Fruit fly (Drosophila melanogaster) whole organism, embryonic: ENCODE measurements around the gene CG9673.

Experiments used
- Atf-2 ChIP-seq: fragments of 200-800 bp; sonication (Bioruptor generic); optimal IDR thresholded peaks from 2 replicates; lab custom pipeline; 2016; ENCODE audit warnings: missing biosample characterization, missing genetic modification characterization
- CG10147 ChIP-seq: fragments of 200-800 bp; sonication (Bioruptor generic); optimal IDR thresholded peaks from 2 replicates; lab custom pipeline; 2019; ENCODE audit warnings: missing biosample characterization, mild to moderate bottlenecking, missing genetic modification characterization, moderate library complexity
- CG10321 ChIP-seq: fragments of 200-800 bp; sonication (Bioruptor generic); IDR thresholded peaks from 2 replicates; pipeline ENCODE4 v1.3.6; 2022; ENCODE audit warnings: missing biosample characterization, missing genetic modification characterization
- CG10462 ChIP-seq: fragments of 200-800 bp; sonication (Bioruptor generic); optimal IDR thresholded peaks from 2 replicates; lab custom pipeline; 2016; ENCODE audit warnings: missing biosample characterization, missing genetic modification characterization
- CG10543 ChIP-seq: fragments of 200-800 bp; sonication (Bioruptor generic); optimal IDR thresholded peaks from 3 replicates; lab custom pipeline; 2017; ENCODE audit warnings: missing biosample characterization, mild to moderate bottlenecking, missing genetic modification characterization, moderate library complexity
- CG11247 ChIP-seq: fragments of 200-800 bp; sonication (Bioruptor generic); IDR thresholded peaks from 2 replicates; pipeline ENCODE4 v1.3.6; 2022; ENCODE audit warnings: missing biosample characterization, missing genetic modification characterization
- CG11398 ChIP-seq: fragments of 200-800 bp; sonication (Bioruptor generic); optimal IDR thresholded peaks from 2 replicates; lab custom pipeline; 2016; ENCODE audit warnings: missing biosample characterization, missing genetic modification characterization
- CG14667 ChIP-seq: fragments of 200-800 bp; sonication (Bioruptor generic); IDR thresholded peaks from 2 replicates; pipeline ENCODE4 v1.3.6; 2022; ENCODE audit warnings: missing biosample characterization, missing genetic modification characterization
- CG14860 ChIP-seq: fragments of 200-800 bp; sonication (Bioruptor generic); IDR thresholded peaks from 3 replicates; pipeline ENCODE4 v1.3.6; 2022; ENCODE audit warnings: missing biosample characterization, missing genetic modification characterization; ENCODE audit not compliant: partially characterized antibody
- CG15269 ChIP-seq: fragments of 200-800 bp; sonication (Bioruptor generic); optimal IDR thresholded peaks from 2 replicates; lab custom pipeline; 2018; ENCODE audit warnings: missing biosample characterization, mild to moderate bottlenecking, missing genetic modification characterization, moderate library complexity
- CG15696 ChIP-seq: fragments of 200-800 bp; sonication (Bioruptor generic); optimal IDR thresholded peaks from 2 replicates; lab custom pipeline; 2019; ENCODE audit warnings: missing biosample characterization, mild to moderate bottlenecking, missing genetic modification characterization, moderate library complexity
- CG17385 ChIP-seq: fragments of 200-800 bp; sonication (Bioruptor generic); optimal IDR thresholded peaks from 3 replicates; lab custom pipeline; 2018; ENCODE audit warnings: missing biosample characterization, mild to moderate bottlenecking, missing genetic modification characterization
- CG18011 ChIP-seq: fragments of 200-800 bp; sonication (Bioruptor generic); optimal IDR thresholded peaks from 2 replicates; lab custom pipeline; 2017; ENCODE audit warnings: missing biosample characterization, missing genetic modification characterization, mild to moderate bottlenecking, moderate library complexity, missing genotype
- CG3163 ChIP-seq: fragments of 200-800 bp; sonication (Bioruptor generic); optimal IDR thresholded peaks from 3 replicates; lab custom pipeline; 2016; ENCODE audit warnings: missing biosample characterization, missing genetic modification characterization
- CG32532 ChIP-seq: fragments of 200-800 bp; sonication (Bioruptor generic); IDR thresholded peaks from 2 replicates; pipeline ENCODE4 v1.3.6; 2022; ENCODE audit warnings: missing biosample characterization, missing genetic modification characterization
- CG4820 ChIP-seq: fragments of 200-800 bp; sonication (Bioruptor generic); optimal IDR thresholded peaks from 3 replicates; lab custom pipeline; 2016; ENCODE audit warnings: missing biosample characterization, missing genetic modification characterization
- CG6175 ChIP-seq: fragments of 200-800 bp; sonication (Bioruptor generic); IDR thresholded peaks from 3 replicates; pipeline ENCODE4 v1.3.6; 2022; ENCODE audit warnings: missing biosample characterization, missing genetic modification characterization
- CG7556 ChIP-seq: fragments of 200-800 bp; sonication (Bioruptor generic); optimal IDR thresholded peaks from 2 replicates; lab custom pipeline; 2017; ENCODE audit warnings: missing biosample characterization, mild to moderate bottlenecking, missing genetic modification characterization
- CG8478 ChIP-seq: fragments of >200 bp; optimal IDR thresholded peaks from 2 replicates; lab custom pipeline; 2018
- CG8765 ChIP-seq: fragments of 200-800 bp; sonication (Bioruptor generic); IDR thresholded peaks from 2 replicates; pipeline ENCODE4 v1.3.6; 2022; ENCODE audit warnings: missing biosample characterization, missing genetic modification characterization
- CkIIα-i1 ChIP-seq: fragments of 200-800 bp; sonication (Bioruptor generic); IDR thresholded peaks from 2 replicates; pipeline ENCODE4 v1.3.6; 2022; ENCODE audit warnings: missing biosample characterization, missing genetic modification characterization
- CrebB ChIP-seq: fragments of 200-800 bp; sonication (Bioruptor generic); optimal IDR thresholded peaks from 3 replicates; lab custom pipeline; 2018; ENCODE audit warnings: missing biosample characterization, mild to moderate bottlenecking, missing genetic modification characterization
- Dfd ChIP-seq, 2 experiments: fragments of >200 bp; optimal IDR thresholded peaks; 2 replicates each; lab custom pipeline; 2017; ENCODE audit warnings: missing biosample characterization in 2 of 2, missing genetic modification characterization in 2 of 2
- ERR ChIP-seq: fragments of 200-800 bp; sonication (Bioruptor generic); optimal IDR thresholded peaks from 2 replicates; lab custom pipeline; 2016; ENCODE audit warnings: missing biosample characterization, missing genetic modification characterization
- Fer2 ChIP-seq: fragments of 200-800 bp; sonication (Bioruptor generic); optimal IDR thresholded peaks from 2 replicates; lab custom pipeline; 2018; ENCODE audit warnings: missing biosample characterization, mild to moderate bottlenecking, missing genetic modification characterization, moderate library complexity
- HLH4C ChIP-seq: fragments of 200-800 bp; sonication (Bioruptor generic); IDR thresholded peaks from 3 replicates; pipeline ENCODE4 v1.3.6; 2022; ENCODE audit warnings: missing biosample characterization, missing genetic modification characterization; ENCODE audit not compliant: partially characterized antibody
- HmgZ ChIP-seq: fragments of 200-800 bp; sonication (Bioruptor generic); optimal IDR thresholded peaks from 2 replicates; lab custom pipeline; 2018; ENCODE audit warnings: missing biosample characterization, mild to moderate bottlenecking, missing genetic modification characterization
- Hmx ChIP-seq: fragments of 200-800 bp; sonication (Bioruptor generic); optimal IDR thresholded peaks from 2 replicates; lab custom pipeline; 2016; ENCODE audit warnings: missing biosample characterization, missing genetic modification characterization
- MBD-R2 ChIP-seq: fragments of 200-800 bp; sonication (Bioruptor generic); IDR thresholded peaks from 2 replicates; pipeline ENCODE4 v1.3.6; 2022; ENCODE audit warnings: missing biosample characterization, missing genetic modification characterization
- NC2α ChIP-seq: fragments of 200-800 bp; sonication (Bioruptor generic); optimal IDR thresholded peaks from 2 replicates; lab custom pipeline; 2016; ENCODE audit warnings: missing biosample characterization, missing genetic modification characterization
- Oli ChIP-seq: fragments of 200-800 bp; sonication (Bioruptor generic); optimal IDR thresholded peaks from 2 replicates; lab custom pipeline; 2018; ENCODE audit warnings: missing biosample characterization, mild to moderate bottlenecking, missing genetic modification characterization, moderate library complexity
- Ptx1 ChIP-seq: fragments of 200-800 bp; sonication (Bioruptor generic); IDR thresholded peaks from 2 replicates; pipeline ENCODE4 v1.3.6; 2022; ENCODE audit warnings: missing biosample characterization, missing genetic modification characterization
- ab ChIP-seq: fragments of 200-800 bp; sonication (Bioruptor generic); optimal IDR thresholded peaks from 2 replicates; lab custom pipeline; 2016; ENCODE audit warnings: missing biosample characterization, missing genetic modification characterization
- ap ChIP-seq: fragments of 200-800 bp; sonication (Bioruptor generic); IDR thresholded peaks from 2 replicates; pipeline ENCODE4 v1.3.6; 2022; ENCODE audit warnings: missing biosample characterization, missing genetic modification characterization
- bab2 ChIP-seq: fragments of 200-800 bp; sonication (Bioruptor generic); optimal IDR thresholded peaks from 2 replicates; lab custom pipeline; 2016; ENCODE audit warnings: missing biosample characterization, missing genetic modification characterization
- grau ChIP-seq: fragments of 200-800 bp; optimal IDR thresholded peaks from 3 replicates; lab custom pipeline; 2019; ENCODE audit warnings: missing biosample characterization, mild to moderate bottlenecking, missing genetic modification characterization, moderate library complexity
- grn ChIP-seq: fragments of 200-800 bp; sonication (Bioruptor generic); optimal IDR thresholded peaks from 3 replicates; lab custom pipeline; 2017; ENCODE audit warnings: missing biosample characterization, missing genetic modification characterization
- gsb-n ChIP-seq: fragments of 200-800 bp; sonication (Bioruptor generic); optimal IDR thresholded peaks from 3 replicates; lab custom pipeline; 2018; ENCODE audit warnings: missing biosample characterization, mild to moderate bottlenecking, missing genetic modification characterization
- jing ChIP-seq: fragments of 200-800 bp; sonication (Bioruptor generic); optimal IDR thresholded peaks from 2 replicates; lab custom pipeline; 2018; ENCODE audit warnings: missing biosample characterization, mild to moderate bottlenecking, missing genetic modification characterization
- knrl ChIP-seq: fragments of 200-800 bp; sonication (Bioruptor generic); IDR thresholded peaks from 3 replicates; pipeline ENCODE4 v1.3.6; 2022; ENCODE audit warnings: missing biosample characterization, missing genetic modification characterization; ENCODE audit not compliant: partially characterized antibody
- lmd ChIP-seq: fragments of 200-800 bp; sonication (Bioruptor generic); IDR thresholded peaks from 2 replicates; pipeline ENCODE4 v1.3.6; 2022; ENCODE audit warnings: missing biosample characterization, missing genetic modification characterization
- mam ChIP-seq: fragments of 200-800 bp; sonication (Bioruptor generic); optimal IDR thresholded peaks from 3 replicates; lab custom pipeline; 2016; ENCODE audit warnings: missing biosample characterization, missing genetic modification characterization
- mld ChIP-seq: fragments of 200-800 bp; sonication (Bioruptor generic); IDR thresholded peaks from 3 replicates; pipeline ENCODE4 v1.3.6; 2022; ENCODE audit warnings: missing biosample characterization, missing genetic modification characterization; ENCODE audit not compliant: partially characterized antibody
- odd ChIP-seq: fragments of 200-800 bp; sonication (Bioruptor generic); optimal IDR thresholded peaks from 2 replicates; lab custom pipeline; 2017; ENCODE audit warnings: missing biosample characterization, mild to moderate bottlenecking, missing genetic modification characterization
- otp ChIP-seq: fragments of 200-800 bp; sonication (Bioruptor generic); IDR thresholded peaks from 3 replicates; pipeline ENCODE4, ENCODE4 v1.3.6; 2022; ENCODE audit warnings: missing biosample characterization, missing genetic modification characterization
- ro ChIP-seq: fragments of 200-800 bp; sonication (Bioruptor generic); IDR thresholded peaks from 2 replicates; pipeline ENCODE4 v1.3.6; 2022; ENCODE audit warnings: missing biosample characterization, missing genetic modification characterization
- schlank ChIP-seq: fragments of 200-800 bp; sonication (Bioruptor generic); optimal IDR thresholded peaks from 2 replicates; lab custom pipeline; 2018; ENCODE audit warnings: missing biosample characterization, mild to moderate bottlenecking, missing genetic modification characterization
- seq ChIP-seq: fragments of 200-800 bp; sonication (Bioruptor generic); IDR thresholded peaks from 2 replicates; pipeline ENCODE4 v1.3.6; 2022; ENCODE audit warnings: missing biosample characterization, missing genetic modification characterization
- shn ChIP-seq: fragments of 200-800 bp; sonication (Bioruptor generic); optimal IDR thresholded peaks from 3 replicates; lab custom pipeline; 2016; ENCODE audit warnings: missing biosample characterization, missing genetic modification characterization
- sug ChIP-seq: fragments of 200-800 bp; optimal IDR thresholded peaks from 2 replicates; lab custom pipeline; 2019; ENCODE audit warnings: missing biosample characterization, mild to moderate bottlenecking, missing genetic modification characterization, moderate library complexity
- tio ChIP-seq: fragments of 200-800 bp; sonication (Bioruptor generic); optimal IDR thresholded peaks from 2 replicates; lab custom pipeline; 2017; ENCODE audit warnings: missing biosample characterization, missing genetic modification characterization, inconsistent platforms
- unc-4 ChIP-seq: fragments of 200-800 bp; sonication (Bioruptor generic); IDR thresholded peaks from 2 replicates; pipeline ENCODE4 v1.3.6; 2022; ENCODE audit warnings: missing biosample characterization, missing genetic modification characterization; ENCODE audit not compliant: partially characterized antibody
- vvl ChIP-seq: fragments of 200-800 bp; sonication (Bioruptor generic); IDR thresholded peaks from 2 replicates; pipeline ENCODE4 v1.3.6; 2022; ENCODE audit warnings: missing biosample characterization, missing genetic modification characterization

Gene CG9673

DNA sequence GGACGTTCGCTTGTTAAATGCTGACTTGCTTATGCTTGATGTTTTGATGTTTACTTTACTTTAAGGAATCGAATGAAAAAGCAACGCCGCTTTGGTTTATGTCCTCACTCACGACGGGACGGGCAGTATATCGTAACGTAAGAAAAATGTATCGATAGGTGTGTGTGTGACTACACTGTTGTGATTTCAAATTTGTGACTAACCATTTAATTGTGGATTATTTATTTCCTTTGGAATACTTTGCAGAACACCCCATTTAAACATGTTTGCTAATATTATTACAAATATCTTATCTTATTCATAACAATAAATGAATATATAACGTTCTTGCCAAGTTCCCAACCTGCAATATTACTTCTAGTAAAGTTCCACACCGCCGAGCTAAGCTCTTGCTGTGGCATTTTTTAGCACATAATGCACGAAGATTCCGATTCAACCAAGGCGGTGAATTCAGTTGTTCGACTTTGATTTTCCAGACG, 48.7 kb downstream of the CG9673 start, which contains the start of the genes Nemp and r (continued):
- TF ChIP-seq vvl (GFP tag; lab: Robert Waterston, UW) = no peak
- peak; percentile 60 for TF ChIP-seq CG8478 (lab: Kevin White, UChicago)
- no peak for TF ChIP-seq CG14667 (GFP tag; lab: Robert Waterston, UW)
- peak; percentile 63 for TF ChIP-seq HLH4C (GFP tag; lab: Robert Waterston, UW)
- no peak for TF ChIP-seq lmd (GFP tag; lab: Robert Waterston, UW)
- peak; percentile 71 for TF ChIP-seq unc-4 (GFP tag; lab: Robert Waterston, UW)
- TF ChIP-seq CG15696 (tag; lab: Kevin White, UChicago) = no peak
- no peak for TF ChIP-seq grn (GFP tag; lab: Kevin White, UChicago)
- no peak for TF ChIP-seq CG17385 (GFP tag; lab: Kevin White, UChicago)
- TF ChIP-seq Dfd (GFP tag; optimal IDR thresholded peaks at IDR 0.05; lab: Kevin White, UChicago) = no peak
- TF ChIP-seq otp (GFP tag; lab: Robert Waterston, UW) = no peak
- TF ChIP-seq HmgZ (tag; lab: Kevin White, UChicago) = peak; percentile 40
- no peak for TF ChIP-seq shn (GFP tag; lab: Kevin White, UChicago)
- TF ChIP-seq CkIIα-i1 (GFP tag; lab: Robert Waterston, UW) = no peak
- TF ChIP-seq Hmx (GFP tag; lab: Kevin White, UChicago) = no peak
- TF ChIP-seq CG3163 (GFP tag; lab: Kevin White, UChicago) = no peak
- TF ChIP-seq mam (GFP tag; lab: Kevin White, UChicago) = no peak
- no peak for TF ChIP-seq ERR (GFP tag; lab: Kevin White, UChicago)
- no peak for TF ChIP-seq gsb-n
- no peak for TF ChIP-seq CG18011 (GFP tag; lab: Kevin White, UChicago)
- TF ChIP-seq CG8765 = no peak
- TF ChIP-seq tio (GFP tag; lab: Kevin White, UChicago) = no peak
- TF ChIP-seq ro = no peak
- no peak for TF ChIP-seq Ptx1 (GFP tag; lab: Robert Waterston, UW)
- TF ChIP-seq seq (GFP tag; lab: Robert Waterston, UW) = no peak
- TF ChIP-seq NC2α (GFP tag; lab: Kevin White, UChicago) = no peak
- TF ChIP-seq CG11398 = no peak
- TF ChIP-seq ab = no peak
- TF ChIP-seq odd (GFP tag; lab: Kevin White, UChicago) = no peak
- no peak for TF ChIP-seq jing (GFP tag; lab: Kevin White, UChicago)
- TF ChIP-seq grau (tag; lab: Kevin White, UChicago) = no peak
- TF ChIP-seq mld = no peak
- no peak for TF ChIP-seq schlank (tag; lab: Kevin White, UChicago)
- TF ChIP-seq ap (GFP tag; lab: Robert Waterston, UW) = no peak
- TF ChIP-seq bab2 (GFP tag; lab: Kevin White, UChicago) = no peak
- peak; percentile 55; the same call in 1 of the 2 replicates for TF ChIP-seq MBD-R2 (GFP tag; lab: Robert Waterston, UW)
- no peak for TF ChIP-seq CG6175
- no peak for TF ChIP-seq CG10462 (GFP tag; lab: Kevin White, UChicago)
- TF ChIP-seq CG10543 (GFP tag; lab: Kevin White, UChicago) = no peak
- TF ChIP-seq CG10321 = no peak
- TF ChIP-seq CG15269 (tag; lab: Kevin White, UChicago) = no peak
- TF ChIP-seq CG7556 (GFP tag; lab: Kevin White, UChicago) = no peak
- peak; percentile 78 for TF ChIP-seq knrl
- TF ChIP-seq CG10147 (GFP tag; lab: Kevin White, UChicago) = no peak
- TF ChIP-seq CG11247 = no peak
- TF ChIP-seq CG4820 (GFP tag; lab: Kevin White, UChicago) = no peak
- no peak for TF ChIP-seq Oli
- peak; percentile 49; the same call in 1 of the 3 replicates for TF ChIP-seq CG14860 (GFP tag; lab: Robert Waterston, UW)
- no peak for TF ChIP-seq sug (tag; lab: Kevin White, UChicago)
- no peak for TF ChIP-seq CG32532
- TF ChIP-seq Fer2 = no peak
- TF ChIP-seq CrebB (tag; lab: Kevin White, UChicago) = no peak
- no peak for TF ChIP-seq Atf-2 (GFP tag; lab: Kevin White, UChicago)
